Worm (Caenorhabditis elegans): Measurements from ENCODE around the gene sre-4.

- TF ChIP-seq unc-86 (tag; optimal IDR thresholded peaks at IDR 0.05) (no peak), elt-2 (tag; optimal IDR thresholded peaks at IDR 0.05) (no peak), ama-1 (optimal IDR thresholded peaks at IDR 0.05) (no peak), hlh-30 (tag; optimal IDR thresholded peaks at IDR 0.05; ENCODE audit: insufficient read depth) (no peak), sox-2 (GFP tag; IDR thresholded peaks at IDR 0.05) (no peak), F13H6.1 (tag; optimal IDR thresholded peaks at IDR 0.05) (no peak), pqm-1 (tag; optimal IDR thresholded peaks at IDR 0.05) (no peak), nhr-11 (tag; optimal IDR thresholded peaks at IDR 0.05) (no peak), syd-9 (tag; optimal IDR thresholded peaks at IDR 0.05) (no peak), fax-1 (tag; optimal IDR thresholded peaks at IDR 0.05) (no peak), pag-3 (tag; optimal IDR thresholded peaks at IDR 0.05; ENCODE audit: borderline replicate concordance) (no peak), unc-55 (GFP tag; optimal IDR thresholded peaks at IDR 0.05) (no peak)
These were observed 22.8 kb downstream of the sre-4 start for ce11 chrIV:9761751-9762150.

All from whole organism, late embryonic.